Fruit fly (Drosophila melanogaster) whole organism, embryonic: ENCODE results near the gene CG3764.

ENCODE experiments used
- Adf1 ChIP-seq: fragments of 200-800 bp; sonication (Bioruptor generic); IDR thresholded peaks from 2 replicates; pipeline ENCODE4 v1.3.6; 2022; ENCODE audit warnings: missing biosample characterization, missing genetic modification characterization
- C15 ChIP-seq: fragments of 200-800 bp; sonication (Bioruptor generic); IDR thresholded peaks from 3 replicates; pipeline ENCODE4 v1.3.6; 2022; ENCODE audit warnings: missing biosample characterization, missing genetic modification characterization
- CG10147 ChIP-seq: fragments of 200-800 bp; sonication (Bioruptor generic); optimal IDR thresholded peaks from 2 replicates; lab custom pipeline; 2019; ENCODE audit warnings: missing biosample characterization, mild to moderate bottlenecking, missing genetic modification characterization, moderate library complexity
- CG10366 ChIP-seq: fragments of 200-800 bp; sonication (Bioruptor generic); IDR thresholded peaks from 2 replicates; pipeline ENCODE4 v1.3.6; 2022; ENCODE audit warnings: missing biosample characterization, missing genetic modification characterization
- CG10543 ChIP-seq: fragments of 200-800 bp; sonication (Bioruptor generic); optimal IDR thresholded peaks from 3 replicates; lab custom pipeline; 2017; ENCODE audit warnings: missing biosample characterization, mild to moderate bottlenecking, missing genetic modification characterization, moderate library complexity
- CG11504 ChIP-seq: fragments of 200-800 bp; sonication (Bioruptor generic); optimal IDR thresholded peaks from 3 replicates; lab custom pipeline; 2019; ENCODE audit warnings: missing biosample characterization, mild to moderate bottlenecking, missing genetic modification characterization, moderate library complexity
- CG12155 ChIP-seq: fragments of 200-800 bp; sonication (Bioruptor generic); optimal IDR thresholded peaks from 3 replicates; lab custom pipeline; 2016; ENCODE audit warnings: missing biosample characterization, missing genetic modification characterization
- CG13424 ChIP-seq: fragments of 200-800 bp; sonication (Bioruptor generic); optimal IDR thresholded peaks from 2 replicates; lab custom pipeline; 2019; ENCODE audit warnings: missing biosample characterization, mild to moderate bottlenecking, missing genetic modification characterization, moderate library complexity
- CG14710 ChIP-seq: fragments of 200-800 bp; sonication (Bioruptor generic); optimal IDR thresholded peaks from 3 replicates; lab custom pipeline; 2019; ENCODE audit warnings: missing biosample characterization, mild to moderate bottlenecking, missing genetic modification characterization, moderate library complexity
- CG15601 ChIP-seq: fragments of 200-800 bp; sonication (Bioruptor generic); optimal IDR thresholded peaks from 3 replicates; lab custom pipeline; 2019; ENCODE audit warnings: missing biosample characterization, mild to moderate bottlenecking, missing genetic modification characterization, moderate library complexity
- CG18599 ChIP-seq: fragments of 200-800 bp; sonication (Bioruptor generic); optimal IDR thresholded peaks from 3 replicates; lab custom pipeline; 2017; ENCODE audit warnings: missing biosample characterization, missing genetic modification characterization, mild to moderate bottlenecking, moderate library complexity, missing genetic modification reagents
- CG30403 ChIP-seq: fragments of 200-800 bp; sonication (Bioruptor generic); optimal IDR thresholded peaks from 3 replicates; lab custom pipeline; 2016; ENCODE audit warnings: missing biosample characterization, missing genetic modification characterization
- CG32532 ChIP-seq: fragments of 200-800 bp; sonication (Bioruptor generic); IDR thresholded peaks from 2 replicates; pipeline ENCODE4 v1.3.6; 2022; ENCODE audit warnings: missing biosample characterization, missing genetic modification characterization
- CG5180 ChIP-seq: fragments of 200-800 bp; sonication (Bioruptor generic); optimal IDR thresholded peaks from 3 replicates; lab custom pipeline; 2017; ENCODE audit warnings: missing biosample characterization, missing genetic modification characterization, mild to moderate bottlenecking, moderate library complexity, missing genetic modification reagents
- CG6689 ChIP-seq: fragments of 200-800 bp; sonication (Bioruptor generic); IDR thresholded peaks from 2 replicates; pipeline ENCODE4 v1.3.6; 2022; ENCODE audit warnings: missing biosample characterization, missing genetic modification characterization
- CG8359 ChIP-seq: fragments of 200-800 bp; sonication (Bioruptor generic); optimal IDR thresholded peaks from 2 replicates; lab custom pipeline; 2017; ENCODE audit warnings: missing biosample characterization, mild to moderate bottlenecking, missing genetic modification characterization, borderline replicate concordance
- Dad ChIP-seq: fragments of 200-800 bp; sonication (Bioruptor generic); optimal IDR thresholded peaks from 3 replicates; lab custom pipeline; 2016; ENCODE audit warnings: missing biosample characterization, missing genetic modification characterization
- Fer1 ChIP-seq: fragments of 200-800 bp; sonication (Bioruptor generic); optimal IDR thresholded peaks from 2 replicates; lab custom pipeline; 2017; ENCODE audit warnings: missing biosample characterization, mild to moderate bottlenecking, missing genetic modification characterization
- Hmr ChIP-seq: fragments of 200-800 bp; sonication (Bioruptor generic); optimal IDR thresholded peaks from 3 replicates; lab custom pipeline; 2017; ENCODE audit warnings: mild to moderate bottlenecking, missing biosample characterization, missing genetic modification reagents, missing genetic modification characterization
- Hmx ChIP-seq: fragments of 200-800 bp; sonication (Bioruptor generic); optimal IDR thresholded peaks from 2 replicates; lab custom pipeline; 2016; ENCODE audit warnings: missing biosample characterization, missing genetic modification characterization
- Lim3 ChIP-seq: fragments of 200-800 bp; sonication (Bioruptor generic); IDR thresholded peaks from 2 replicates; pipeline ENCODE4 v1.3.6; 2022; ENCODE audit warnings: missing biosample characterization, missing genetic modification characterization
- Mes4 ChIP-seq: fragments of 200-800 bp; sonication (Bioruptor generic); optimal IDR thresholded peaks from 2 replicates; lab custom pipeline; 2016; ENCODE audit warnings: missing biosample characterization, missing genetic modification characterization
- Neu2 ChIP-seq: fragments of 200-800 bp; sonication (Bioruptor generic); optimal IDR thresholded peaks from 3 replicates; lab custom pipeline; 2016; ENCODE audit warnings: missing biosample characterization, missing genetic modification characterization, borderline replicate concordance
- Rfx ChIP-seq: fragments of 200-800 bp; sonication (Bioruptor generic); IDR thresholded peaks from 2 replicates; pipeline ENCODE4 v1.3.6; 2022; ENCODE audit warnings: missing biosample characterization, missing genetic modification characterization
- cas ChIP-seq: fragments of 200-800 bp; sonication (Bioruptor generic); IDR thresholded peaks from 2 replicates; pipeline ENCODE4 v1.3.6; 2022; ENCODE audit warnings: missing biosample characterization, missing genetic modification characterization
- cato ChIP-seq: fragments of 200-800 bp; sonication (Bioruptor generic); optimal IDR thresholded peaks from 2 replicates; lab custom pipeline; 2016; ENCODE audit warnings: missing biosample characterization, missing genetic modification characterization, borderline replicate concordance
- crol ChIP-seq: fragments of 200-800 bp; sonication (Bioruptor generic); IDR thresholded peaks from 2 replicates; pipeline ENCODE4 v1.3.6; 2022; ENCODE audit warnings: missing biosample characterization, missing genetic modification characterization
- da ChIP-seq: fragments of 200-800 bp; sonication (Bioruptor generic); optimal IDR thresholded peaks from 2 replicates; lab custom pipeline; 2016; ENCODE audit warnings: missing biosample characterization, missing genetic modification characterization
- dmrt11E ChIP-seq: fragments of 200-800 bp; sonication (Bioruptor generic); optimal IDR thresholded peaks from 3 replicates; lab custom pipeline; 2018; ENCODE audit warnings: missing biosample characterization, mild to moderate bottlenecking, missing genetic modification characterization, moderate library complexity
- ems ChIP-seq: fragments of 200-800 bp; sonication (Bioruptor generic); optimal IDR thresholded peaks from 3 replicates; lab custom pipeline; 2016; ENCODE audit warnings: missing biosample characterization, missing genetic modification characterization
- fd102C ChIP-seq: fragments of 200-800 bp; sonication (Bioruptor generic); optimal IDR thresholded peaks from 2 replicates; lab custom pipeline; 2018; ENCODE audit warnings: missing biosample characterization, mild to moderate bottlenecking, missing genetic modification characterization, moderate library complexity
- fd3F ChIP-seq: fragments of 200-800 bp; sonication (Bioruptor generic); optimal IDR thresholded peaks from 2 replicates; lab custom pipeline; 2018; ENCODE audit warnings: missing biosample characterization, mild to moderate bottlenecking, missing genetic modification characterization, moderate library complexity
- fu2 ChIP-seq: fragments of 200-800 bp; sonication (Bioruptor generic); optimal IDR thresholded peaks from 2 replicates; lab custom pipeline; 2016; ENCODE audit warnings: missing biosample characterization, missing genetic modification characterization
- gcm ChIP-seq: fragments of 200-800 bp; sonication (Bioruptor generic); optimal IDR thresholded peaks from 2 replicates; lab custom pipeline; 2019; ENCODE audit warnings: missing biosample characterization, mild to moderate bottlenecking, missing genetic modification characterization, moderate library complexity
- gcm2 ChIP-seq: fragments of 200-800 bp; sonication (Bioruptor generic); optimal IDR thresholded peaks from 2 replicates; lab custom pipeline; 2016; ENCODE audit warnings: missing biosample characterization, missing genetic modification characterization
- gsb-n ChIP-seq: fragments of 200-800 bp; sonication (Bioruptor generic); optimal IDR thresholded peaks from 3 replicates; lab custom pipeline; 2018; ENCODE audit warnings: missing biosample characterization, mild to moderate bottlenecking, missing genetic modification characterization
- ham ChIP-seq: fragments of 200-800 bp; sonication (Bioruptor generic); IDR thresholded peaks from 2 replicates; pipeline ENCODE4 v1.3.6; 2022; ENCODE audit warnings: missing biosample characterization, missing genetic modification characterization
- knrl ChIP-seq: fragments of 200-800 bp; sonication (Bioruptor generic); IDR thresholded peaks from 3 replicates; pipeline ENCODE4 v1.3.6; 2022; ENCODE audit warnings: missing biosample characterization, missing genetic modification characterization; ENCODE audit not compliant: partially characterized antibody
- maf-S ChIP-seq: fragments of 200-800 bp; sonication (Bioruptor generic); optimal IDR thresholded peaks from 2 replicates; lab custom pipeline; 2016; ENCODE audit warnings: missing biosample characterization, missing genetic modification characterization
- pan ChIP-seq, 4 experiments: fragments of >200 bp in 3 of 4; fragments of 200-800 bp in 1 of 4; sonication (Bioruptor generic) in 1 of 4; optimal IDR thresholded peaks in 3 of 4; IDR thresholded peaks in 1 of 4; 2 replicates each; pipeline versions ENCODE4 v1.3.6 to Lab custom; 2017 to 2022; ENCODE audit warnings: missing biosample characterization in 2 of 4, missing genetic modification characterization in 2 of 4, mixed read lengths in 1 of 4
- pho ChIP-seq: fragments of 200-800 bp; sonication (Bioruptor generic); optimal IDR thresholded peaks from 2 replicates; lab custom pipeline; 2016; ENCODE audit warnings: missing biosample characterization, missing genetic modification characterization
- ranshi ChIP-seq: fragments of 200-800 bp; sonication (Bioruptor generic); IDR thresholded peaks from 2 replicates; pipeline ENCODE4 v1.3.6; 2022; ENCODE audit warnings: missing biosample characterization, missing genetic modification characterization
- repo ChIP-seq: fragments of 200-800 bp; sonication (Bioruptor generic); optimal IDR thresholded peaks from 2 replicates; lab custom pipeline; 2016; ENCODE audit warnings: missing biosample characterization, missing genetic modification characterization
- sob ChIP-seq: fragments of 200-800 bp; sonication (Bioruptor generic); IDR thresholded peaks from 2 replicates; pipeline ENCODE4 v1.3.6; 2022; ENCODE audit warnings: missing biosample characterization, missing genetic modification characterization
- stc ChIP-seq: fragments of 200-800 bp; sonication (Bioruptor generic); IDR thresholded peaks from 2 replicates; pipeline ENCODE4 v1.3.6; 2022; ENCODE audit warnings: missing biosample characterization, missing genetic modification characterization
- tna ChIP-seq: fragments of 200-800 bp; sonication (Bioruptor generic); IDR thresholded peaks from 2 replicates; pipeline ENCODE4 v1.3.6; 2022; ENCODE audit warnings: missing biosample characterization, missing genetic modification characterization; ENCODE audit not compliant: partially characterized antibody
- toy ChIP-seq: fragments of 200-800 bp; sonication (Bioruptor generic); IDR thresholded peaks from 2 replicates; pipeline ENCODE4 v1.3.6; 2022; ENCODE audit warnings: missing biosample characterization, missing genetic modification characterization
- trem ChIP-seq: fragments of 200-800 bp; optimal IDR thresholded peaks from 3 replicates; lab custom pipeline; 2019; ENCODE audit warnings: missing biosample characterization, mild to moderate bottlenecking, missing genetic modification characterization, moderate library complexity

The CG3764 gene

dm6 chr3L:16956768-16957533 is 55.4 kb downstream of the CG3764 start (continued):
- TF ChIP-seq tna (GFP tag; lab: Robert Waterston, UW) (no peak), Dad (GFP tag; lab: Kevin White, UChicago) (no peak), fu2 (GFP tag; lab: Kevin White, UChicago) (peak; percentile 40), CG15601 (peak; percentile 57), cas (GFP tag; lab: Robert Waterston, UW) (no peak), toy (GFP tag; lab: Robert Waterston, UW) (no peak), Fer1 (GFP tag; lab: Kevin White, UChicago) (peak; percentile 69), sob (peak; percentile 77), trem (tag; lab: Kevin White, UChicago) (peak; percentile 17), CG10543 (peak; percentile 61), Hmr (peak; percentile 51), CG13424 (tag; lab: Kevin White, UChicago) (peak; percentile 80), CG12155 (peak; percentile 52), repo (peak; percentile 2), ranshi (GFP tag; lab: Robert Waterston, UW) (peak; percentile 72), da (GFP tag; lab: Kevin White, UChicago) (no peak), CG30403 (GFP tag; lab: Kevin White, UChicago) (peak; percentile 49), CG10366 (GFP tag; lab: Robert Waterston, UW) (peak; percentile 69), Neu2 (GFP tag; lab: Kevin White, UChicago) (no peak), crol (no peak), CG11504 (tag; lab: Kevin White, UChicago) (peak; percentile 86), maf-S (GFP tag; lab: Kevin White, UChicago) (no peak), cato (GFP tag; lab: Kevin White, UChicago) (peak; percentile 28), CG10147 (GFP tag; lab: Kevin White, UChicago) (peak; percentile 76), dmrt11E (tag; lab: Kevin White, UChicago) (peak; percentile 38), CG18599 (GFP tag; lab: Kevin White, UChicago) (peak; percentile 65), ems (peak; percentile 23), pan (optimal IDR thresholded peaks at IDR 0.05; lab: Kevin White, UChicago) (no peak), pan (GFP tag; optimal IDR thresholded peaks at IDR 0.05 in 1 of 2, IDR thresholded peaks at IDR 0.05 in 1 of 2) (peak in 1 of 2 experiments; percentile 86), CG8359 (GFP tag; lab: Kevin White, UChicago) (no peak), gcm2 (peak; percentile 8), stc (GFP tag; lab: Robert Waterston, UW) (peak; percentile 74), fd102C (GFP tag; lab: Kevin White, UChicago) (no peak), CG6689 (GFP tag; lab: Robert Waterston, UW) (peak; percentile 75), gsb-n (tag; lab: Kevin White, UChicago) (no peak), CG14710 (tag; lab: Kevin White, UChicago) (peak; percentile 60), Hmx (GFP tag; lab: Kevin White, UChicago) (no peak), knrl (GFP tag; lab: Robert Waterston, UW) (no peak), Lim3 (GFP tag; lab: Robert Waterston, UW) (no peak), Rfx (GFP tag; lab: Robert Waterston, UW) (peak; percentile 69), pho (GFP tag; lab: Kevin White, UChicago) (peak; percentile 54), ham (GFP tag; lab: Robert Waterston, UW) (no peak), fd3F (GFP tag; lab: Kevin White, UChicago) (peak; percentile 51), gcm (peak; percentile 15), CG5180 (GFP tag; lab: Kevin White, UChicago) (peak; percentile 38), C15 (GFP tag; lab: Robert Waterston, UW) (peak; percentile 35; the same call in 1 of the 3 replicates), Adf1 (GFP tag; lab: Robert Waterston, UW) (peak; percentile 32), Mes4 (GFP tag; lab: Kevin White, UChicago) (peak; percentile 31), CG32532 (GFP tag; lab: Robert Waterston, UW) (peak; percentile 81)
